Worm (Caenorhabditis elegans): ENCODE results near the gene F10E7.5.

F10E7.5 gene

ce11 chrII:7099231-7099630 is 12.5 kb upstream of the F10E7.5 start (continued):
- TF ChIP-seq tbp1 (GFP tag; optimal IDR thresholded peaks at IDR 0.05) (no peak), mes-4 (tag; optimal IDR thresholded peaks at IDR 0.05) (no peak), pha-4 (tag; optimal IDR thresholded peaks at IDR 0.05) (no peak), T07F8.4 (tag; optimal IDR thresholded peaks at IDR 0.05) (no peak), ceh-100 (GFP tag; IDR thresholded peaks at IDR 0.05) (no peak), hrde-1 (tag; optimal IDR thresholded peaks at IDR 0.05; ENCODE audit: borderline replicate concordance) (no peak), lin-40 (tag; optimal IDR thresholded peaks at IDR 0.05) (no peak), unc-130 (GFP tag; optimal IDR thresholded peaks at IDR 0.05) (no peak), die-1 (tag; optimal IDR thresholded peaks at IDR 0.05) (no peak)

DNA sequence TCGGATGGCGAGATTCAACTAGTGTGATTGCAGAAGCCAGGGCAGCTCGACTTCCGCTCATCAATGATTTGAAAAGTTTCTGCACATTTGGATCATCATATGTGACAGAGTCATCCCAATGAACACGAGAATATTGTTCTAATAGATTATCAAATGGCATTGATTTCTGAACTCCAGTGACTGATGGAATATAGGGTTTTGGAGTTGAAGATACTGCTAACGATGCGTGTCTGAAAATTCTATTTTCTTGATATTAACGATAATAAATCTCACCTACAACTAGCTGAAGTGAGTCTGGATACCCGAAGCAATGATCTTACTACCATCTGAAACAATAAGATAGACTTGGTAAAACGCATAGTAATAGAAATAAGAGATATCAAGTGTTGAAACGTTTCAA is 10.9 kb upstream of the F10E7.5 start, which contains the start of gene mmaa-1:
Gene mmaa-1, minus strand, starts transcription at position 328 of the 400 bp plus-strand sequence.
- TF ChIP-seq F10E7.11 (tag; optimal IDR thresholded peaks at IDR 0.05) (no peak), unc-62 (GFP tag; optimal IDR thresholded peaks at IDR 0.05) (no peak), let-607 (tag; optimal IDR thresholded peaks at IDR 0.05) (peak in 1 of 2 experiments; percentile 26), athp-1 (tag; optimal IDR thresholded peaks at IDR 0.05) (no peak), ceh-100 (GFP tag; IDR thresholded peaks at IDR 0.05) (no peak), cebp-1 (GFP tag; IDR thresholded peaks at IDR 0.05) (no peak), cebp-1 (tag; optimal IDR thresholded peaks at IDR 0.05) (no peak), Y53F4B.3 (GFP tag; IDR thresholded peaks at IDR 0.05) (no peak), T26A5.8 (tag; optimal IDR thresholded peaks at IDR 0.05) (no peak), tlf-1 (GFP tag; optimal IDR thresholded peaks at IDR 0.05) (no peak), ZK185.1 (tag; optimal IDR thresholded peaks at IDR 0.05; ENCODE audit: poor library complexity, severe bottlenecking) (no peak), nhr-80 (tag; optimal IDR thresholded peaks at IDR 0.05) (no peak), B0336.3 (GFP tag; IDR thresholded peaks at IDR 0.05) (no peak; the same call in 1 of the 2 replicates), zfh-2 (GFP tag; conservative IDR thresholded peaks at IDR 0.05) (no peak), sptf-2 (GFP tag; optimal IDR thresholded peaks at IDR 0.05) (no peak), madf-6 (GFP tag; IDR thresholded peaks at IDR 0.05) (peak; percentile 25; the same call in 1 of the 2 replicates), T07F8.4 (tag; optimal IDR thresholded peaks at IDR 0.05) (no peak), repo-1 (tag; optimal IDR thresholded peaks at IDR 0.05) (peak; percentile 71), madf-10 (tag; optimal IDR thresholded peaks at IDR 0.05) (peak; percentile 3), Y56A3A.18 (GFP tag; IDR thresholded peaks at IDR 0.05) (peak; percentile 78; the same call in 1 of the 2 replicates), ama-1 (optimal IDR thresholded peaks at IDR 0.05) (peak; percentile 78), ama-1 (GFP tag; optimal IDR thresholded peaks at IDR 0.05) (no peak), hrde-1 (tag; optimal IDR thresholded peaks at IDR 0.05; ENCODE audit: borderline replicate concordance) (no peak), zim-3 (tag; optimal IDR thresholded peaks at IDR 0.05) (peak; percentile 19), mcd-1 (GFP tag; IDR thresholded peaks at IDR 0.05) (0 out of 2 replicates have a peak, but pooled peaks have one; percentile 32), hlh-26 (GFP tag; conservative IDR thresholded peaks at IDR 0.05) (no peak), hmg-1.2 (GFP tag; IDR thresholded peaks at IDR 0.05) (peak; percentile 14; the same call in 1 of the 2 replicates), aptf-2 (GFP tag; conservative IDR thresholded peaks at IDR 0.05) (no peak), dox-1 (GFP tag; IDR thresholded peaks at IDR 0.05) (peak; percentile 34; the same call in 1 of the 2 replicates), fkh-3 (tag; optimal IDR thresholded peaks at IDR 0.05) (peak; percentile 69), hmg-20 (GFP tag; IDR thresholded peaks at IDR 0.05) (no peak), ztf-18 (tag; optimal IDR thresholded peaks at IDR 0.05) (no peak), nhr-27 (tag; optimal IDR thresholded peaks at IDR 0.05) (no peak), ceh-79 (tag; optimal IDR thresholded peaks at IDR 0.05) (no peak), lin-54 (GFP tag; optimal IDR thresholded peaks at IDR 0.05) (no peak), F55B11.4 (tag; optimal IDR thresholded peaks at IDR 0.05; ENCODE audit: borderline replicate concordance, insufficient read depth) (no peak), madf-8 (GFP tag; conservative IDR thresholded peaks at IDR 0.05) (no peak), K11D2.4 (GFP tag; IDR thresholded peaks at IDR 0.05) (0 out of 2 replicates have a peak, but pooled peaks have one; percentile 21), ceh-91 (GFP tag; IDR thresholded peaks at IDR 0.05) (no peak), unc-130 (GFP tag; optimal IDR thresholded peaks at IDR 0.05) (no peak), xnd-1 (tag; optimal IDR thresholded peaks at IDR 0.05) (peak; percentile 10), chd-7 (tag; optimal IDR thresholded peaks at IDR 0.05) (peak; percentile 69), pbrm-1 (GFP tag; IDR thresholded peaks at IDR 0.05) (no peak)

Measured in whole organism, young adult.